Worm (Caenorhabditis elegans) whole organism, early embryonic: ENCODE measurements around the gene hizr-1.

Experiments
- ama-1 ChIP-seq: fragments of 150-350 bp; optimal IDR thresholded peaks from 2 replicates; lab custom pipeline; 2014
- flt-1 ChIP-seq: fragments of 200-800 bp; sonication (Bioruptor generic); IDR thresholded peaks from 2 replicates; pipeline ENCODE4 v1.3.6; 2022; ENCODE audit warnings: missing genetic modification characterization, missing compliant biosample characterization
- scrt-1 ChIP-seq: fragments of 200-800 bp; sonication (Bioruptor generic); IDR thresholded peaks from 2 replicates; pipeline ENCODE4 v1.3.6; 2022; ENCODE audit warnings: missing genetic modification characterization, missing compliant biosample characterization
- tra-4 ChIP-seq: sonication (generic microtip); optimal IDR thresholded peaks from 2 replicates; lab custom pipeline; 2017; ENCODE audit warnings: missing genetic modification characterization, missing compliant biosample characterization

DNA sequence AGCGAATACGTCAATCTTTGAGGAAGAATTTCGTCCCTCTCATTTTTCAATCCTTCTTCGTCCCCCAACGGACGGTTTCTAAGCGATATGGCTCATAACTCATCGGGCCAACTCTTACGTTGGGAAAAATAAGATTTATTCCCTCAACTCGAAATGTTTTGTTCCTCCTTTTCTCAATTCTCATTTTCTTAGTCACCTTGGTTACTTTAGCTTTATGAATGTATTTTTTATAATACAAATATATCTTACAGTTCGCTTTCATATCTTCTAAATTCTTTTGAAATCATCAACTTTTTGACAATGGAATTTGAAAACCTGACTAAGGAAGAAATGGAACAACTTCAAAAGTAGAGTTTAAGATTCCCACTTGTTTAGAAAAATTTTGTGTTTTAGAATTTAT lies 11.3 kb downstream of the hizr-1 start, which contains the start of gene npr-9:
- TF ChIP-seq ama-1: no peak
- TF ChIP-seq tra-4 (tag; lab: Kevin White, UChicago): no peak
- TF ChIP-seq flt-1: no peak
- TF ChIP-seq scrt-1: no peak
